Fruit fly (Drosophila melanogaster) whole organism, wandering third instar larva: ENCODE data around the gene CG2120.

ENCODE experiments used
- Abd-B ChIP-seq: fragments of >200 bp; optimal IDR thresholded peaks from 2 replicates; lab custom pipeline; 2017; ENCODE audit warnings: missing biosample characterization, missing genetic modification characterization
- CG32264 ChIP-seq: fragments of 200-800 bp; sonication (Bioruptor generic); optimal IDR thresholded peaks from 2 replicates; lab custom pipeline; 2016; ENCODE audit warnings: missing biosample characterization, missing genetic modification characterization
- CG9705 ChIP-seq: fragments of 200-800 bp; sonication (Bioruptor generic); optimal IDR thresholded peaks from 2 replicates; lab custom pipeline; 2018; ENCODE audit warnings: missing biosample characterization, mild to moderate bottlenecking, missing genetic modification characterization
- CrebA ChIP-seq: fragments of 200-800 bp; sonication (Bioruptor generic); optimal IDR thresholded peaks from 2 replicates; lab custom pipeline; 2016; ENCODE audit warnings: missing biosample characterization, mild to moderate bottlenecking, missing genetic modification characterization, borderline replicate concordance
- Dfd ChIP-seq: fragments of >200 bp; optimal IDR thresholded peaks from 2 replicates; lab custom pipeline; 2017; ENCODE audit warnings: missing biosample characterization, missing genetic modification characterization
- Dif ChIP-seq: fragments of 200-275, 200-300 bp; sonication (Bioruptor generic); optimal IDR thresholded peaks from 2 replicates; lab custom pipeline; 2018; ENCODE audit warnings: missing biosample characterization, missing genetic modification characterization; ENCODE audit not compliant: partially characterized antibody
- GATAd ChIP-seq: sonication (Bioruptor generic); optimal IDR thresholded peaks from 2 replicates; lab custom pipeline; 2016; ENCODE audit warnings: missing biosample characterization, missing genetic modification characterization
- HLH106 ChIP-seq: fragments of 200-800 bp; optimal IDR thresholded peaks from 3 replicates; lab custom pipeline; 2019; ENCODE audit warnings: missing biosample characterization, mild to moderate bottlenecking, missing genetic modification characterization, moderate library complexity
- Hnf4 ChIP-seq: fragments of 200-800 bp; sonication (Bioruptor generic); optimal IDR thresholded peaks from 2 replicates; lab custom pipeline; 2016; ENCODE audit warnings: missing biosample characterization, mild to moderate bottlenecking, missing genetic modification characterization
- Hr78 ChIP-seq: fragments of >200 bp; optimal IDR thresholded peaks from 2 replicates; lab custom pipeline; 2017; ENCODE audit warnings: missing biosample characterization, missing genetic modification characterization
- Hr83 ChIP-seq: fragments of 200-300 bp; sonication (Bioruptor generic); optimal IDR thresholded peaks from 2 replicates; lab custom pipeline; 2016; ENCODE audit warnings: missing biosample characterization, mild to moderate bottlenecking, missing genetic modification characterization, moderate library complexity; ENCODE audit not compliant: poor library complexity, severe bottlenecking
- Jra ChIP-seq: sonication (Bioruptor generic); optimal IDR thresholded peaks from 2 replicates; lab custom pipeline; 2016; ENCODE audit warnings: missing biosample characterization, missing genetic modification characterization
- Mio ChIP-seq: sonication (Bioruptor generic); optimal IDR thresholded peaks from 2 replicates; lab custom pipeline; 2016; ENCODE audit warnings: missing biosample characterization, missing genetic modification characterization
- Myc ChIP-seq: fragments of >200 bp; optimal IDR thresholded peaks from 2 replicates; lab custom pipeline; 2017
- N ChIP-seq: fragments of >200 bp; optimal IDR thresholded peaks from 2 replicates; lab custom pipeline; 2018; ENCODE audit warnings: missing biosample characterization, missing external identifiers, missing genetic modification characterization
- OdsH ChIP-seq: fragments of 200-800 bp; sonication (Bioruptor generic); optimal IDR thresholded peaks from 2 replicates; lab custom pipeline; 2016; ENCODE audit warnings: missing biosample characterization, mild to moderate bottlenecking, missing genetic modification characterization
- Rel ChIP-seq, 2 experiments: fragments of 200-800 bp; sonication (Bioruptor generic) in 1 of 2; optimal IDR thresholded peaks; 2 replicates in 1 of 2; 3 replicates in 1 of 2; lab custom pipeline; 2016 to 2019; ENCODE audit warnings: mild to moderate bottlenecking in 2 of 2, missing biosample characterization in 2 of 2, missing genetic modification characterization in 2 of 2, moderate library complexity in 1 of 2
- Sp1 ChIP-seq: fragments of 200-800 bp; sonication (Bioruptor generic); optimal IDR thresholded peaks from 3 replicates; lab custom pipeline; 2019; ENCODE audit warnings: missing biosample characterization, mild to moderate bottlenecking, missing genetic modification characterization, moderate library complexity
- Vsx2 ChIP-seq: fragments of 200-300, 225-300 bp; sonication (Bioruptor generic); optimal IDR thresholded peaks from 2 replicates; lab custom pipeline; 2018; ENCODE audit warnings: missing biosample characterization, missing genetic modification characterization; ENCODE audit not compliant: partially characterized antibody
- br ChIP-seq: fragments of 200-800 bp; sonication (Bioruptor generic); optimal IDR thresholded peaks from 2 replicates; lab custom pipeline; 2016; ENCODE audit warnings: missing biosample characterization, missing genetic modification characterization
- brk ChIP-seq: fragments of 200-800 bp; sonication (Bioruptor generic); optimal IDR thresholded peaks from 2 replicates; lab custom pipeline; 2016; ENCODE audit warnings: missing biosample characterization, mild to moderate bottlenecking, missing genetic modification characterization
- dl ChIP-seq, 2 experiments: fragments of 175-275, 200-275 bp in 1 of 2; fragments of 200-275 bp in 1 of 2; sonication (Bioruptor generic); optimal IDR thresholded peaks; lab custom pipeline; 2018; ENCODE audit warnings: mild to moderate bottlenecking in 2 of 2, missing biosample characterization in 2 of 2, missing genetic modification characterization in 2 of 2, moderate library complexity in 2 of 2; ENCODE audit not compliant: partially characterized antibody in 2 of 2, insufficient read depth in 1 of 2
- dmrt93B ChIP-seq: fragments of 200-800 bp; sonication (Bioruptor generic); optimal IDR thresholded peaks from 2 replicates; lab custom pipeline; 2018; ENCODE audit warnings: missing biosample characterization, mild to moderate bottlenecking, missing genetic modification characterization
- dsf ChIP-seq: sonication (Bioruptor generic); optimal IDR thresholded peaks from 2 replicates; lab custom pipeline; 2016; ENCODE audit warnings: missing biosample characterization, missing genetic modification characterization, borderline replicate concordance
- ey ChIP-seq: fragments of 200-800 bp; sonication (Bioruptor generic); optimal IDR thresholded peaks from 2 replicates; lab custom pipeline; 2016; ENCODE audit warnings: missing biosample characterization, missing genetic modification characterization
- foxo ChIP-seq, 2 experiments: fragments of 200-800 bp; sonication (Bioruptor generic); optimal IDR thresholded peaks; 2 replicates in 1 of 2; 3 replicates in 1 of 2; lab custom pipeline; 2016 to 2017; ENCODE audit warnings: missing biosample characterization in 2 of 2, missing genetic modification characterization in 2 of 2
- fru ChIP-seq: fragments of 200-800 bp; sonication (Bioruptor generic); optimal IDR thresholded peaks from 3 replicates; lab custom pipeline; 2016; ENCODE audit warnings: missing biosample characterization, mild to moderate bottlenecking, missing genetic modification characterization
- h ChIP-seq: fragments of 200-800 bp; sonication (Bioruptor generic); optimal IDR thresholded peaks from 3 replicates; lab custom pipeline; 2016; ENCODE audit warnings: missing biosample characterization, mild to moderate bottlenecking, missing genetic modification characterization
- jim ChIP-seq: fragments of 175-275, 200-325 bp; sonication (Bioruptor generic); optimal IDR thresholded peaks from 2 replicates; lab custom pipeline; 2016; ENCODE audit warnings: missing biosample characterization, mild to moderate bottlenecking, missing genetic modification characterization
- lola ChIP-seq: fragments of >200 bp; optimal IDR thresholded peaks from 2 replicates; lab custom pipeline; 2017; ENCODE audit warnings: missing biosample characterization, missing genetic modification characterization
- pan ChIP-seq: fragments of >200 bp; optimal IDR thresholded peaks from 2 replicates; lab custom pipeline; 2017
- psq ChIP-seq: fragments of 200-800 bp; sonication (Bioruptor generic); optimal IDR thresholded peaks from 3 replicates; lab custom pipeline; 2017; ENCODE audit warnings: missing biosample characterization, mild to moderate bottlenecking, missing genetic modification characterization, moderate library complexity
- rgr ChIP-seq: fragments of 200-800 bp; sonication (Bioruptor generic); optimal IDR thresholded peaks from 3 replicates; lab custom pipeline; 2016; ENCODE audit warnings: missing biosample characterization, mild to moderate bottlenecking, missing genetic modification characterization
- sage ChIP-seq: fragments of 200-800 bp; sonication (Bioruptor generic); optimal IDR thresholded peaks from 2 replicates; lab custom pipeline; 2016; ENCODE audit warnings: missing biosample characterization, mild to moderate bottlenecking, missing genetic modification characterization
- sv ChIP-seq: fragments of 200-800 bp; sonication (Bioruptor generic); optimal IDR thresholded peaks from 3 replicates; lab custom pipeline; 2016; ENCODE audit warnings: missing biosample characterization, missing genetic modification characterization
- tai ChIP-seq: sonication (Bioruptor generic); optimal IDR thresholded peaks from 2 replicates; lab custom pipeline; 2016; ENCODE audit warnings: missing biosample characterization, missing genetic modification characterization
- usp ChIP-seq: fragments of >200 bp; optimal IDR thresholded peaks from 2 replicates; lab custom pipeline; 2017; ENCODE audit warnings: missing biosample characterization, missing genetic modification characterization
- woc ChIP-seq: sonication (Bioruptor generic); optimal IDR thresholded peaks from 2 replicates; lab custom pipeline; 2016; ENCODE audit warnings: missing biosample characterization, mild to moderate bottlenecking, missing genetic modification characterization

Gene CG2120

DNA sequence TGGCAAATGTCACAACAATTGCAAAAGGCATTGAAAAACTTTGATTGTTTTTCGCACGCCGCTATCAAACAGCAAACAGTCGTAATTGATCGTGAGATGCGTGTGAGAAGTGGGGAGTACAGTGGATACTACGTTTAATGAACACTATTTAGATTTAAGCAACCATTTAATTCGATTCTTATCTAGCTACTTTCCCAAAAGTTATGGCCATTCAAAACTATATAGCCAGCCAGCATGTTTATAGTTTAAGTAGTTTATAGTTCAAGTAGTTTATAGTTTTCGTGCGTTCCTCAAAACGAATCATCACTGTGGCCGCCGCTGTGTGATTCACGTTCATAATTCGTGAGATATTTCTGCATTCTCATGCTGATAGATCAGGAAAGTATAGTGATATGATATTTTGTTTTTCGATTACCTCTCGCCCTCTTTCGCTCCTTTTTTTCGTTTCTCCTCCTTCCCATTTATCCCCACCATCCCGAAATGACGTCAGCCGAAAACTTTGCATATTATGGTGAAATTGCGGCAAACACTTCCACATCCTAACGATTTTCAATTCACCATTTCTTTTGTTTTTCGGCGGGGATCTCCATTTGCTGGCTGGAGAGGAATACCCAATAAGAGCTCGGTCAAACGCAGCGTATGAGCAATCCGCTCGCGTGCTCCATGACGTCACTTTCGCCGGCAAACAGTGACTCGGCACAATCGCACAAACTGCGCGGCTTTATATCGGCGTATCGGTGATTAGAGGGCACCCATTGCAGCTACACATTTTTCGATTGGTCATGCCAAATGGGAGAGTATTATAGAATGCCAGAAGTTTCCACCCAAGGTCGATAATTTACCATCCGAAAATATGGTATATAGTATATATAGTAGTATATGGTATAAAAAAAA is 22.0 kb upstream of the CG2120 start:
- peak; percentile 47 for TF ChIP-seq br (GFP tag; lab: Kevin White, UChicago)
- no peak for TF ChIP-seq Sp1
- TF ChIP-seq fru (GFP tag; lab: Kevin White, UChicago) = peak; percentile 42
- no peak for TF ChIP-seq Hr83
- peak; percentile 29 for TF ChIP-seq sv (GFP tag; lab: Kevin White, UChicago)
- TF ChIP-seq Hnf4 (GFP tag; lab: Kevin White, UChicago) = peak; percentile 27
- TF ChIP-seq pan = no peak
- no peak for TF ChIP-seq sage (GFP tag; lab: Kevin White, UChicago)
- no peak for TF ChIP-seq Mio (GFP tag; lab: Kevin White, UChicago)
- TF ChIP-seq h (GFP tag; lab: Kevin White, UChicago) = peak; percentile 46
- TF ChIP-seq Jra (GFP tag; lab: Kevin White, UChicago) = no peak
- no peak for TF ChIP-seq Dfd (GFP tag; lab: Kevin White, UChicago)
- TF ChIP-seq brk (GFP tag; lab: Kevin White, UChicago) = no peak
- TF ChIP-seq usp (GFP tag; lab: Kevin White, UChicago) = no peak
- no peak for TF ChIP-seq woc (GFP tag; lab: Kevin White, UChicago)
- no peak for TF ChIP-seq tai (GFP tag; lab: Kevin White, UChicago)
- TF ChIP-seq Abd-B = no peak
- TF ChIP-seq psq (GFP tag; lab: Kevin White, UChicago) = peak; percentile 36
- no peak for TF ChIP-seq CrebA (GFP tag; lab: Kevin White, UChicago)
- TF ChIP-seq Hr78 (GFP tag; lab: Kevin White, UChicago) = no peak
- TF ChIP-seq Dif = no peak
- TF ChIP-seq dmrt93B (GFP tag; lab: Kevin White, UChicago) = no peak
- TF ChIP-seq GATAd (GFP tag; lab: Kevin White, UChicago) = no peak
- TF ChIP-seq dsf = no peak
- TF ChIP-seq OdsH (GFP tag; lab: Kevin White, UChicago) = no peak
- TF ChIP-seq Rel (GFP tag; optimal IDR thresholded peaks at IDR 0.05; lab: Kevin White, UChicago) = no peak
- TF ChIP-seq Rel (tag; optimal IDR thresholded peaks at IDR 0.05; lab: Kevin White, UChicago) = peak; percentile 91
- TF ChIP-seq HLH106 = peak; percentile 22
- peak in 1 of 2 experiments; percentile 58 for TF ChIP-seq foxo (GFP tag; optimal IDR thresholded peaks at IDR 0.05; lab: Kevin White, UChicago)
- TF ChIP-seq CG9705 (GFP tag; lab: Kevin White, UChicago) = no peak
- no peak for TF ChIP-seq lola (GFP tag; lab: Kevin White, UChicago)
- peak; percentile 33 for TF ChIP-seq rgr
- TF ChIP-seq jim (GFP tag; lab: Kevin White, UChicago) = no peak
- TF ChIP-seq Vsx2 (GFP tag; lab: Kevin White, UChicago) = no peak
- TF ChIP-seq dl (GFP tag; optimal IDR thresholded peaks at IDR 0.05; lab: Kevin White, UChicago; ENCODE audit: insufficient read depth in 1 of 2, partially characterized antibody in 2 of 2) = no peak
- TF ChIP-seq CG32264 = no peak
- TF ChIP-seq ey = peak; percentile 17
- no peak for TF ChIP-seq N
- no peak for TF ChIP-seq Myc

DNA sequence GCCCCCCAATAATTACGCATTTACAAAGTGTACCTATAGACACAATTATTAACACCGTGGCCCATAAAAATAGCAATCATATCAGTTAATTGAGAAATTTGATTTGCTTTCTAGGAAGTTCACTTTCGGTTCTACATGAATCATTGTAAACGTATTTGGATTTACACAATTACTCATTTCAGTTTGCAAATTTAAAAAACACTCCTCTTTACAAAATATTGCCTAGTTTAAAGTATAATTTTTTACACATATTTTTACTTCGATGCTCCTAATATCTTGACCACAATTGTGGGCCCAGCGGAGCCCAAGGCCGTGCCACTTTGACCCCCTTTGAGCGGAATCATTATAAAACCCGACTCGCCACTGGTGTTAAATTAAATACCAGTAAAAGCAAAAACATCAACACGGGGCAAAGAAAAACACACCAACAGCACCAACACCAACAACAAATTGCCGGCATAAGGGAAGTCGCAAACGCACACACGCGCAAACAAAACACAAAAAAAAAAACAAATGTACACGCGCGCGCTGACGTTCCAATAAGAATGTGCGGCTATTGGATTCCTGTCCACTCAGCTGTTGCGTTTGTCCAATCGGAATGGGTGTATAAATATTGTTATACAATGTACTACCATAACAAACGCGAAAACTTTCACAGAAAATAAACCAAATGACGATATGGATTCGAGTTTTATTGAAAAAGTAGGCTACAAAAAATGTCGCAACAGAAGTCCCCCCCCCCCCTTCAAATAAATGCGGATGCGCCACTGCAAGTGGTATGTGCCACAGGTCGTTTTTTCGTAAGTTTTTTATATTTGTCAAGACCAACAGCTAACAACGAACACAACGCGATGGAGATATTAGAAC is 20.9 kb upstream of the CG2120 start:
- TF ChIP-seq pan (no peak), tai (GFP tag; lab: Kevin White, UChicago) (no peak), GATAd (GFP tag; lab: Kevin White, UChicago) (no peak), Vsx2 (GFP tag; lab: Kevin White, UChicago) (no peak), Abd-B (no peak), Mio (GFP tag; lab: Kevin White, UChicago) (no peak), Dfd (GFP tag; lab: Kevin White, UChicago) (no peak), Hnf4 (GFP tag; lab: Kevin White, UChicago) (peak; percentile 26), OdsH (GFP tag; lab: Kevin White, UChicago) (no peak), brk (GFP tag; lab: Kevin White, UChicago) (no peak), Hr78 (GFP tag; lab: Kevin White, UChicago) (no peak), CG9705 (GFP tag; lab: Kevin White, UChicago) (no peak), fru (GFP tag; lab: Kevin White, UChicago) (no peak), N (no peak), sv (GFP tag; lab: Kevin White, UChicago) (peak; percentile 3), sage (GFP tag; lab: Kevin White, UChicago) (no peak), Hr83 (no peak), woc (GFP tag; lab: Kevin White, UChicago) (peak; percentile 25), h (GFP tag; lab: Kevin White, UChicago) (peak; percentile 20), Jra (GFP tag; lab: Kevin White, UChicago) (no peak), foxo (GFP tag; optimal IDR thresholded peaks at IDR 0.05; lab: Kevin White, UChicago) (no peak), HLH106 (peak; percentile 29), CG32264 (no peak), Dif (no peak), usp (GFP tag; lab: Kevin White, UChicago) (no peak), br (GFP tag; lab: Kevin White, UChicago) (peak; percentile 31), CrebA (GFP tag; lab: Kevin White, UChicago) (no peak), Rel (GFP tag; optimal IDR thresholded peaks at IDR 0.05; lab: Kevin White, UChicago) (no peak), Rel (tag; optimal IDR thresholded peaks at IDR 0.05; lab: Kevin White, UChicago) (no peak), dsf (no peak), lola (GFP tag; lab: Kevin White, UChicago) (no peak), ey (no peak), jim (GFP tag; lab: Kevin White, UChicago) (no peak), Myc (no peak), psq (GFP tag; lab: Kevin White, UChicago) (peak; percentile 7), Sp1 (peak; percentile 19), rgr (peak; percentile 37)
